Worm (Caenorhabditis elegans) whole organism, early embryonic: ENCODE data around the gene lec-1.

ENCODE experiments used
- B0310.2 ChIP-seq: sonication (generic microtip); optimal IDR thresholded peaks from 2 replicates; lab custom pipeline; 2016; ENCODE audit warnings: mild to moderate bottlenecking, missing genetic modification characterization, missing compliant biosample characterization
- F13C5.2 ChIP-seq: sonication (generic microtip); optimal IDR thresholded peaks from 2 replicates; lab custom pipeline; 2017; ENCODE audit warnings: mild to moderate bottlenecking, missing genetic modification characterization, inconsistent platforms, missing compliant biosample characterization
- aly-1 ChIP-seq: sonication (generic microtip); optimal IDR thresholded peaks from 2 replicates; lab custom pipeline; 2016; ENCODE audit warnings: missing genetic modification characterization, missing compliant biosample characterization
- ama-1 ChIP-seq: fragments of 150-350 bp; optimal IDR thresholded peaks from 2 replicates; lab custom pipeline; 2014
- ceh-13 ChIP-seq: fragments of 200-800 bp; sonication (Bioruptor generic); optimal IDR thresholded peaks from 2 replicates; lab custom pipeline; 2018; ENCODE audit warnings: mild to moderate bottlenecking, missing genetic modification characterization, missing compliant biosample characterization
- ceh-36 ChIP-seq: sonication (generic microtip); optimal IDR thresholded peaks from 2 replicates; lab custom pipeline; 2016; ENCODE audit warnings: missing genetic modification characterization, inconsistent platforms, missing compliant biosample characterization
- ets-7 ChIP-seq: sonication (generic microtip); optimal IDR thresholded peaks from 2 replicates; lab custom pipeline; 2016; ENCODE audit warnings: missing genotype, missing genetic modification characterization, missing compliant biosample characterization
- flt-1 ChIP-seq: fragments of 200-800 bp; sonication (Bioruptor generic); IDR thresholded peaks from 2 replicates; pipeline ENCODE4 v1.3.6; 2022; ENCODE audit warnings: missing genetic modification characterization, missing compliant biosample characterization
- hmbx-1 ChIP-seq: sonication (generic microtip); optimal IDR thresholded peaks from 2 replicates; lab custom pipeline; 2016; ENCODE audit warnings: mild to moderate bottlenecking, missing genetic modification characterization, missing compliant biosample characterization
- hmg-4 ChIP-seq: fragments of 200-800 bp; sonication (Bioruptor generic); optimal IDR thresholded peaks from 2 replicates; lab custom pipeline; 2018; ENCODE audit warnings: mild to moderate bottlenecking, missing genetic modification characterization, missing compliant biosample characterization
- hnd-1 ChIP-seq: sonication (generic microtip); optimal IDR thresholded peaks from 2 replicates; lab custom pipeline; 2016; ENCODE audit warnings: missing genetic modification characterization, missing compliant biosample characterization
- pes-1 ChIP-seq: fragments of 200-800 bp; sonication (Bioruptor generic); IDR thresholded peaks from 2 replicates; pipeline ENCODE4 v1.3.6; 2022; ENCODE audit warnings: missing genetic modification reagents, missing genetic modification characterization, missing compliant biosample characterization
- scrt-1 ChIP-seq: fragments of 200-800 bp; sonication (Bioruptor generic); IDR thresholded peaks from 2 replicates; pipeline ENCODE4 v1.3.6; 2022; ENCODE audit warnings: missing genetic modification characterization, missing compliant biosample characterization
- sea-1 ChIP-seq: fragments of 200-800 bp; sonication (Bioruptor generic); conservative IDR thresholded peaks from 2 replicates; pipeline ENCODE4 v1.3.6; 2022; ENCODE audit warnings: missing genetic modification characterization, missing compliant biosample characterization
- tbx-11 ChIP-seq: fragments of 200-800 bp; sonication (Bioruptor generic); IDR thresholded peaks from 2 replicates; pipeline ENCODE4 v1.3.6; 2022; ENCODE audit warnings: missing genetic modification characterization, missing compliant biosample characterization
- tbx-37 ChIP-seq: fragments of 200-800 bp; sonication (Bioruptor generic); conservative IDR thresholded peaks from 2 replicates; pipeline ENCODE4 v1.3.6; 2022; ENCODE audit warnings: missing genetic modification reagents, missing genetic modification characterization, missing compliant biosample characterization
- tra-4 ChIP-seq: sonication (generic microtip); optimal IDR thresholded peaks from 2 replicates; lab custom pipeline; 2017; ENCODE audit warnings: missing genetic modification characterization, missing compliant biosample characterization

lec-1 gene

DNA sequence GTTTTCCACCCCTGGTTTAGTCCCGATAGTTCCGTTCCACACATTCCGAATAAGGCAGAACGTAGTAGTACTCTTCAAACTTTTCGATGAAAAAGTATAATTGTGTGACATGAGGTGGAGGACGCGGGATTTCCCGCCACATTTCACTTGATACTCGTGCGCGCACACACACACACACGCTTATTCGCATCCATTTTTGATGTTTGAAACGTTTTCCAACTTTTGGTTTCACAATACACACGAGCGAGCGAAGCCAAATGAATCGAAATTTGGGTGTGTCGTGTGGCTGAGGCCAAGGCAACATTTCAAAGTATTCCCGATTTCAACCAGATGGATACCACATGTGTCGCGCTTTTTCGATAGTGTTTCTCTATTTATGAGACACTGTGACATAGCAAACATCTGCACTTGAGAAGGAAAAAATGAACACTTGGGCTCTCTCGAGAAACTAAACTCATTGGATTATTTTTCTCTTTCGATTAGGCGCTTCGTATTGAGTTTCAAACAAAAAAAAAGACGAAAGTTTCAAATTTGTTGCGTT, 1.7 kb upstream of the lec-1 start:
- no peak for TF ChIP-seq F13C5.2 (tag; lab: Kevin White, UChicago)
- no peak for TF ChIP-seq flt-1 (GFP tag; lab: Robert Waterston, UW)
- no peak for TF ChIP-seq ets-7 (tag; lab: Kevin White, UChicago)
- TF ChIP-seq hmg-4 (GFP tag; lab: Kevin White, UChicago): no peak
- no peak for TF ChIP-seq B0310.2 (tag; lab: Kevin White, UChicago)
- TF ChIP-seq pes-1: no peak
- TF ChIP-seq tbx-11: no peak
- no peak for TF ChIP-seq ceh-36 (tag; lab: Kevin White, UChicago)
- no peak for TF ChIP-seq tra-4 (tag; lab: Kevin White, UChicago)
- TF ChIP-seq hnd-1 (tag; lab: Kevin White, UChicago): no peak
- no peak for TF ChIP-seq ama-1 (lab: Kevin White, UChicago)
- TF ChIP-seq tbx-37: no peak
- no peak for TF ChIP-seq hmbx-1 (tag; lab: Kevin White, UChicago)
- no peak for TF ChIP-seq aly-1 (tag; lab: Kevin White, UChicago)
- no peak for TF ChIP-seq ceh-13 (GFP tag; lab: Kevin White, UChicago)

DNA sequence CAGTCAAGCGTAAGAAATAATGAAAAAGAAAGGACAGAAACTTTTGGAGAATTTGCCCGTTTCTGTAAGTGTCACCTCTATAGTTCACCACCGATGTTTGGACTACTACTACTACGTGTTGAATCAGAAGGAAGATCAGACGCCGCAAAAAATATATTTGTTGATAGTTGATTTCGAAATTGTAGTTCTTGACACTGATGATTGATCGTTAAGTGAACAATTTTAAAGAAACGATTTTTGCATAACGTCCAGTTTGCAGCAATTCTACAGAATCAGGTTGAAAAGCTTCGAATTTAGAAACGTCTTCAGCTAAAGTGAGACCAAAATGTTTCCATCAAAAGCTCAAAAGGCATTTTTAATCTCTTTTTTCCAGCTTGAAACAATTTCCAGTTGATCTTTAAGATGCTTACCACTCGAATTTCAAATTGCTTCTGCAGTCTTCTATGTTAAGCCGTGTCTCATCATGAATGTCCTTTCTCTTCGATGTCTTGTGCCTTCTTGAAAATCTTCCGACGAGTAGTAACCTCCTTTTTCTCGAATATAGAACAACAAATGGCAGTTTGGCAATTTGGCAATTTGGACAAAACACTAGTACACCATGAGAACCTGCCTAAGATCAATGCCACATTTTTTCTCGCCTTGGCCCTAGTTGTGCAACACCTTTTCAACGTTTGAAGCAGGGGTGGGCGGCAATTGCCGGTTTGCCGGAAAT, 513 bp downstream of the lec-1 start:
- no peak for TF ChIP-seq tbx-37
- TF ChIP-seq pes-1: no peak
- TF ChIP-seq sea-1: no peak
- TF ChIP-seq tbx-11: no peak
- TF ChIP-seq F13C5.2 (tag; lab: Kevin White, UChicago): no peak
- TF ChIP-seq ets-7 (tag; lab: Kevin White, UChicago): no peak
- TF ChIP-seq hmbx-1 (tag; lab: Kevin White, UChicago): no peak
- no peak for TF ChIP-seq tra-4 (tag; lab: Kevin White, UChicago)
- TF ChIP-seq hmg-4 (GFP tag; lab: Kevin White, UChicago): no peak

DNA sequence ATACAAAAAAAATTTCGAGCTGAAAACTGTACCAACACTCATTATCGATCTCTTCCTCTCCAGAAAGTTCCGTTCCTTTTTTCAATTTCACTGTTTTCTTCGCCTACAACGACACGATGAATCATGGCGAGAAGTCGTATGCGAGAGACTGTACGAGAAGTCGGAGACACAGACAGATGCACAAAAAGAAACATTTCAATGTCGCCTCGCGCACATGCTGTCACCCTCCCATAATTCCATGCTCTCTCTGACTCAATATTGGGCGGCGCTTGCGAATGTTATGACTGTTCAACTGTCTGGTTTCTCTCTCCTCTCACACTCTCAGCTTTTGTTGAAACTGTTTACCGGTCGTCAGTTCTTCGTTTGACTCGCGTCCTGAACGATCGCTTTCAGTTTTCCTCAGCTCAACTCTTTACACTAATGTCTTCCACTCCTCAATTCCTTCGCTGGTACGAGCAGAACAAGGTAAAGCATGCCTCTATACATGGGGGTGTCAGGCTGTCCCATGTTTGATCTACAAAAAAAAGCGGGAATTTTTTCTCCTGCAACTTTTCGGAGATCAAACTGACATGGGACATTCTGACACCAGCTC, 1.4 kb downstream of the lec-1 start:
- TF ChIP-seq sea-1: no peak
- no peak for TF ChIP-seq tra-4 (tag; lab: Kevin White, UChicago)
- TF ChIP-seq B0310.2 (tag; lab: Kevin White, UChicago): no peak
- no peak for TF ChIP-seq F13C5.2 (tag; lab: Kevin White, UChicago)
- no peak for TF ChIP-seq hmbx-1 (tag; lab: Kevin White, UChicago)
- TF ChIP-seq aly-1 (tag; lab: Kevin White, UChicago): no peak
- no peak for TF ChIP-seq ceh-13 (GFP tag; lab: Kevin White, UChicago)
- no peak for TF ChIP-seq scrt-1 (GFP tag; lab: Robert Waterston, UW)
- TF ChIP-seq ama-1 (lab: Kevin White, UChicago): no peak
- TF ChIP-seq tbx-37: no peak
- TF ChIP-seq tbx-11: no peak
- no peak for TF ChIP-seq hnd-1 (tag; lab: Kevin White, UChicago)
- TF ChIP-seq ceh-36 (tag; lab: Kevin White, UChicago): no peak
- no peak for TF ChIP-seq flt-1 (GFP tag; lab: Robert Waterston, UW)
- no peak for TF ChIP-seq pes-1
- TF ChIP-seq ets-7 (tag; lab: Kevin White, UChicago): no peak
- no peak for TF ChIP-seq hmg-4 (GFP tag; lab: Kevin White, UChicago)

DNA sequence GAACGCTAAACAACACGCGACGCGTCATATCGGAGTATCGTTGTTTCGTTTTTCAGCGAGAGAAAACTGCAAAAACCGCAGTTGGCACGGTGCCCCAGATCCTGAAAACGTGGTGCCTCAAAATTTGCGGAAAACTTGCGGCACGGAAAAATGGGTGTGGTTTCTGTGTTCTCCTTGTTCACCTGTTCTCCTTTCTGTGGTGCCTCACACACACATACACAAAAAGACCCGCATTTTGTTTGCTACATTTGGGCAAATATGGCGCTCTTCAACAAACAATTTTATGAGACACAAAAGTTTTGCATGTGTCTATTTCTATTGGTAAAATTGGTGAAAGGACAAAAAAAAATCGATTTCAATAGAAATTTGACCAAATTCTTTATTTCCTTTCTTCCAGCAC, 3.5 kb downstream of the lec-1 start:
- no peak for TF ChIP-seq tra-4 (tag; lab: Kevin White, UChicago)
- TF ChIP-seq scrt-1 (GFP tag; lab: Robert Waterston, UW): no peak
- TF ChIP-seq pes-1: peak; percentile 51; the same call in 1 of the 2 replicates
- no peak for TF ChIP-seq ets-7 (tag; lab: Kevin White, UChicago)

DNA sequence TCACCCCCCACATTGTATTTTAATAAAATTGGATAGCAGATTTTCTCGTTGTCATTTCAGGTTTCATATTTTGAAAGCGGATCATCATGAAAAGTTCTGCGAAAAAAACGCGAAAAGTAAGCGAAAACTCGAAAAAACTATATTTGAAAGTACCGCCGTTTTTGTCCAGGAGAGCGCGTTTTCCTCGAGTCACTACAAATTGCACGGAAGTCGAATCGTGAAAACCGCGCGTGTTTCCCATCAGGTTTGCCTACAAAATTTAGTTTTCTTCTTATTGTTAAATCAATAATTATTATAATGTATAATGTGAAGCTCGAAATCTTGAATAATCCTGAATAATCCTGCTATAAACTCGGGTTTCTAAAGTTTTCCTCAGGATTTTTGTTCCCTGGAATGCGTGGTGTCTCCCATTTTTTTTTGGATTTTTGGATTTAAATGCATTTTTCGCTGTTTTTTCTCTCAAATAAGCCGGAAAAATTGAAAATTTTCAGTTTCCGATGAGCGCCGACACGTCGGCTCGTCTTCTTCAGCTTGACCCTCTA, 4.4 kb downstream of the lec-1 start, which contains the start of gene btf-1:
Gene btf-1, plus strand, starts transcription at position 492 of the 542 bp plus-strand sequence.
- TF ChIP-seq aly-1 (tag; lab: Kevin White, UChicago) (no peak), ets-7 (tag; lab: Kevin White, UChicago) (no peak), hnd-1 (tag; lab: Kevin White, UChicago) (no peak), ama-1 (lab: Kevin White, UChicago) (peak; percentile 23), scrt-1 (GFP tag; lab: Robert Waterston, UW) (no peak), pes-1 (peak; percentile 41; the same call in 1 of the 2 replicates), ceh-36 (tag; lab: Kevin White, UChicago) (no peak), B0310.2 (tag; lab: Kevin White, UChicago) (no peak), tra-4 (tag; lab: Kevin White, UChicago) (peak; percentile 32), flt-1 (GFP tag; lab: Robert Waterston, UW) (no peak), hmbx-1 (tag; lab: Kevin White, UChicago) (no peak), ceh-13 (GFP tag; lab: Kevin White, UChicago) (peak; percentile 24), hmg-4 (GFP tag; lab: Kevin White, UChicago) (no peak), tbx-11 (0 out of 2 replicates have a peak, but pooled peaks have one; percentile 18), tbx-37 (no peak), F13C5.2 (tag; lab: Kevin White, UChicago) (peak; percentile 73), sea-1 (no peak)

DNA sequence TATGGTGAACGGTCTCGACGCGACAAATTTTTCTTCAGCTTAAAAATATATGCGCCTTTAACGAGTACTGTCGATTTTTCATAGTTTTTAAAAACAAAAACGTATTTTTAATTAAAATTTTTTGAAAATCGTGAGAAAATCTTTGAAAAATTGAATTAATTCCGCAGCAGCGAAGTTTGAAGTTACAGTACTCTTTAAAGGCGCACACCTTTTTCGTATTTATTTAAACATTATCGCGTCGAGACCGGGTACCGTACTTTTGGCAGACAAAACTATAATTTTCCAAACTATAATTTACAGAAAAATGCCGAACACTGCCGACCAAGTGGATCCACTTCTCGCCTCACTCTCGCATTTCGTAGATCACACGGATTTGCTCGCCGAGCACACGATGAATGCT, 20.4 kb downstream of the lec-1 start, which contains the start of gene F15D4.2:
Gene F15D4.2, plus strand, starts transcription at position 301 of the 400 bp plus-strand sequence.
- no peak for TF ChIP-seq tbx-37
- TF ChIP-seq scrt-1 (GFP tag; lab: Robert Waterston, UW): no peak
- TF ChIP-seq ama-1 (lab: Kevin White, UChicago): no peak

DNA sequence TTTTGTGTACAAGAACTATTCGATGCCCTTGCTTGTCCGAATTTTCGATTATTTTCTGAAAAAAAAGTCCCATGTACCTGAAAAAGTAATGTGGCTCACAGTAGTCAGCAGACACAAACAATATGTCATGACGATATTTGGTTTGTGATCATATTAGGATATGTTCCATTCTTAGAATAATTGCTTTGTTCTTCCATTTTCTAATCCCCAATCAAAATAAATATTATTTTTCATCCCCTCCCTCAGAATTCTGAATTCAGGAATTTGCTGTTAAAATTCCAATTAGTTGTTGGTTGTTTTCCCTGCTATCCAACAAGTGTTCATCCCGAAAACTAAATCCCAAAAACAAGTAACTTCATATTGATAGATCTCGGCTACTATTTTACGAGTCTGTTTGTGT, 24.0 kb downstream of the lec-1 start:
- TF ChIP-seq hnd-1 (tag; lab: Kevin White, UChicago) (no peak), pes-1 (no peak), scrt-1 (GFP tag; lab: Robert Waterston, UW) (no peak), tra-4 (tag; lab: Kevin White, UChicago) (no peak), tbx-11 (no peak), ama-1 (lab: Kevin White, UChicago) (no peak), hmbx-1 (tag; lab: Kevin White, UChicago) (no peak)
